Worm (Caenorhabditis elegans) whole organism, L2 larva: ENCODE data around the gene nhr-206.

ENCODE experiments used
- C34F6.9 ChIP-seq: fragments of 150-350 bp; optimal IDR thresholded peaks from 2 replicates; lab custom pipeline; 2014; ENCODE audit warnings: missing biosample characterization, missing genetic modification characterization
- R02D3.7 ChIP-seq: fragments of 150-350 bp; optimal IDR thresholded peaks from 2 replicates; lab custom pipeline; 2014; ENCODE audit warnings: missing biosample characterization, missing genetic modification characterization
- Y55F3AM.14 ChIP-seq: fragments of 200-800 bp; sonication (Bioruptor generic); optimal IDR thresholded peaks from 2 replicates; lab custom pipeline; 2018; ENCODE audit warnings: mild to moderate bottlenecking, missing genetic modification characterization, missing compliant biosample characterization
- aly-2 ChIP-seq: fragments of 150-350 bp; optimal IDR thresholded peaks from 2 replicates; lab custom pipeline; 2014; ENCODE audit warnings: missing biosample characterization, missing genetic modification characterization
- ama-1 ChIP-seq: fragments of 150-350 bp; optimal IDR thresholded peaks from 2 replicates; lab custom pipeline; 2018; ENCODE audit warnings: inconsistent platforms
- blmp-1 ChIP-seq: sonication (generic microtip); optimal IDR thresholded peaks from 2 replicates; lab custom pipeline; 2017; ENCODE audit warnings: missing genetic modification characterization, mild to moderate bottlenecking, missing compliant biosample characterization, antibody characterized with exemption, moderate library complexity; ENCODE audit not compliant: insufficient read depth
- ceh-16 ChIP-seq: fragments of 150-350 bp; optimal IDR thresholded peaks from 2 replicates; lab custom pipeline; 2014; ENCODE audit warnings: missing biosample characterization, missing genetic modification characterization
- ceh-82 ChIP-seq: fragments of 150-350 bp; optimal IDR thresholded peaks from 2 replicates; lab custom pipeline; 2014; ENCODE audit warnings: missing biosample characterization, missing genetic modification characterization
- crh-2 ChIP-seq: sonication (generic microtip); optimal IDR thresholded peaks from 2 replicates; lab custom pipeline; 2017; ENCODE audit warnings: missing biosample characterization, missing genetic modification characterization
- dmd-4 ChIP-seq: sonication (generic microtip); optimal IDR thresholded peaks from 2 replicates; lab custom pipeline; 2017; ENCODE audit warnings: missing biosample characterization, missing genetic modification characterization
- egl-27 ChIP-seq: sonication (generic microtip); optimal IDR thresholded peaks from 3 replicates; lab custom pipeline; 2017; ENCODE audit warnings: missing biosample characterization, missing genetic modification reagents, missing genetic modification characterization
- elt-1 ChIP-seq: fragments of 150-350 bp; optimal IDR thresholded peaks from 2 replicates; lab custom pipeline; 2014; ENCODE audit warnings: missing biosample characterization, missing genetic modification characterization
- elt-3 ChIP-seq: sonication (generic microtip); optimal IDR thresholded peaks from 2 replicates; lab custom pipeline; 2017; ENCODE audit warnings: missing biosample characterization, missing genetic modification characterization
- fos-1 ChIP-seq: fragments of 150-350 bp; optimal IDR thresholded peaks from 2 replicates; lab custom pipeline; 2014; ENCODE audit warnings: missing biosample characterization, missing genetic modification characterization
- lin-11 ChIP-seq: fragments of 150-350 bp; sonication (generic microtip); optimal IDR thresholded peaks from 2 replicates; lab custom pipeline; 2014; ENCODE audit warnings: missing biosample characterization, missing genetic modification characterization, inconsistent platforms, mixed read lengths
- lin-39 ChIP-seq: fragments of 150-350 bp; optimal IDR thresholded peaks from 2 replicates; lab custom pipeline; 2014; ENCODE audit warnings: missing biosample characterization, missing genetic modification reagents, missing genetic modification characterization
- mab-5 ChIP-seq: fragments of 150-350 bp; optimal IDR thresholded peaks from 2 replicates; lab custom pipeline; 2014; ENCODE audit warnings: missing biosample characterization, missing genetic modification characterization
- mbf-1 ChIP-seq: sonication (generic microtip); optimal IDR thresholded peaks from 2 replicates; lab custom pipeline; 2017; ENCODE audit warnings: missing biosample characterization, missing genetic modification characterization
- mdl-1 ChIP-seq, 2 experiments: fragments of 150-350 bp in 1 of 2; sonication (generic microtip) in 1 of 2; optimal IDR thresholded peaks; 2 replicates each; lab custom pipeline; 2017; ENCODE audit warnings: missing biosample characterization in 2 of 2, missing genetic modification characterization in 2 of 2
- nhr-10 ChIP-seq: sonication (generic microtip); optimal IDR thresholded peaks from 2 replicates; lab custom pipeline; 2017; ENCODE audit warnings: missing biosample characterization, missing genetic modification characterization
- nhr-11 ChIP-seq: fragments of 150-350 bp; optimal IDR thresholded peaks from 2 replicates; lab custom pipeline; 2014; ENCODE audit warnings: missing biosample characterization, missing genetic modification characterization
- nhr-129 ChIP-seq: fragments of 150-350 bp; optimal IDR thresholded peaks from 2 replicates; lab custom pipeline; 2014; ENCODE audit warnings: missing biosample characterization, missing genetic modification characterization
- nhr-21 ChIP-seq: fragments of 150-350 bp; optimal IDR thresholded peaks from 2 replicates; lab custom pipeline; 2014; ENCODE audit warnings: missing biosample characterization, missing genetic modification characterization
- nhr-23 ChIP-seq: fragments of 150-350 bp; optimal IDR thresholded peaks from 2 replicates; lab custom pipeline; 2014; ENCODE audit warnings: missing biosample characterization, missing genetic modification reagents, missing genetic modification characterization
- nhr-25 ChIP-seq: fragments of 150-350 bp; sonication (generic microtip); optimal IDR thresholded peaks from 3 replicates; lab custom pipeline; 2014; ENCODE audit warnings: missing biosample characterization, missing genetic modification characterization
- nhr-6 ChIP-seq: fragments of 150-350 bp; optimal IDR thresholded peaks from 2 replicates; lab custom pipeline; 2014; ENCODE audit warnings: missing biosample characterization, missing genetic modification characterization
- nhr-77 ChIP-seq: fragments of 150-350 bp; optimal IDR thresholded peaks from 2 replicates; lab custom pipeline; 2014; ENCODE audit warnings: missing biosample characterization, missing genetic modification characterization
- peb-1 ChIP-seq: fragments of 150-350 bp; optimal IDR thresholded peaks from 2 replicates; lab custom pipeline; 2014; ENCODE audit warnings: missing biosample characterization, missing genetic modification characterization
- sem-4 ChIP-seq: fragments of 150-350 bp; optimal IDR thresholded peaks from 2 replicates; lab custom pipeline; 2014; ENCODE audit warnings: missing biosample characterization, missing genetic modification reagents, missing genetic modification characterization
- skn-1 ChIP-seq: sonication (generic microtip); optimal IDR thresholded peaks from 2 replicates; lab custom pipeline; 2017; ENCODE audit warnings: missing biosample characterization, missing genetic modification characterization
- sma-3 ChIP-seq: sonication (generic microtip); optimal IDR thresholded peaks from 2 replicates; lab custom pipeline; 2016; ENCODE audit warnings: missing genetic modification reagents, missing genetic modification characterization, missing compliant biosample characterization
- sma-9 ChIP-seq, 2 experiments: fragments of 150-350 bp in 1 of 2; sonication (generic microtip) in 1 of 2; optimal IDR thresholded peaks; 2 replicates each; lab custom pipeline; 2014 to 2016; ENCODE audit warnings: missing genetic modification characterization in 2 of 2, mild to moderate bottlenecking in 1 of 2, missing biosample characterization in 1 of 2, missing compliant biosample characterization in 1 of 2, missing genetic modification reagents in 1 of 2, moderate library complexity in 1 of 2
- snpc-4 ChIP-seq: fragments of 150-350 bp; optimal IDR thresholded peaks from 2 replicates; lab custom pipeline; 2014; ENCODE audit warnings: missing biosample characterization, missing genetic modification characterization
- unc-55 ChIP-seq: fragments of 150-350 bp; sonication (generic microtip); optimal IDR thresholded peaks from 3 replicates; lab custom pipeline; 2014; ENCODE audit warnings: missing biosample characterization, missing genetic modification reagents, missing genetic modification characterization
- unc-62 ChIP-seq: fragments of 150-350 bp; optimal IDR thresholded peaks from 2 replicates; lab custom pipeline; 2014; ENCODE audit warnings: missing biosample characterization, missing genetic modification reagents, missing genetic modification characterization
- zag-1 ChIP-seq: fragments of 150-350 bp; optimal IDR thresholded peaks from 2 replicates; lab custom pipeline; 2014; ENCODE audit warnings: missing biosample characterization, missing genetic modification characterization
- ztf-1 ChIP-seq: fragments of 200-800 bp; sonication (Bioruptor generic); conservative IDR thresholded peaks from 2 replicates; pipeline ENCODE4 v1.3.6; 2022; ENCODE audit warnings: missing genetic modification characterization, missing compliant biosample characterization
- ztf-11 ChIP-seq: sonication (generic microtip); optimal IDR thresholded peaks from 2 replicates; lab custom pipeline; 2017; ENCODE audit warnings: missing biosample characterization, missing genetic modification characterization
- ztf-4 ChIP-seq: fragments of 150-350 bp; optimal IDR thresholded peaks from 2 replicates; lab custom pipeline; 2014; ENCODE audit warnings: missing biosample characterization, missing genetic modification characterization

The nhr-206 gene

DNA sequence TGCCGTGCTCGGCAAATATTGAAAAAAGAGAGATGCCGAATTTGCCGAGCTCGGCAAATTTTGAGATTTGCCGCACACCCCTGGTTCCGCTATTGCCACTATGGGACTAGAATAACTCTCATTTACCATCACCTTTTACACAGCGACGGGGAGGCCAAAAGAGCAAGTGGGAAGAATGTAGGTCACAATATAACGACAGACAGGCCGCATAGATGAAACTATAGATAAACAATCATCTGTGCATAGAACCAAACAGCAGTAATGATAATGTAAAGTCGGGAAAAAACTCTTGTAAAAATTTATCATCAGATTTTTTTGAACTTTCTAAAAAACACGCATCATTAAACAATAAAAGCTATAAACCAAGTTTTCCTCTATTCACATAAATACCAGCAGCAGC lies 23.4 kb upstream of the nhr-206 start, which contains the start of gene kmo-2:
Gene kmo-2 (minus strand): TSS at position 101 of the 400 bp plus-strand sequence.
- TF ChIP-seq zag-1 (tag; lab: Kevin White, UChicago), result no peak
- no peak for TF ChIP-seq Y55F3AM.14
- TF ChIP-seq ama-1 (lab: Kevin White, UChicago), result no peak
- TF ChIP-seq ceh-16 (tag; lab: Kevin White, UChicago), result no peak
- TF ChIP-seq nhr-21 (tag; lab: Kevin White, UChicago), result no peak
- TF ChIP-seq sma-9 (GFP tag; optimal IDR thresholded peaks at IDR 0.05; lab: Kevin White, UChicago), result no peak
- no peak for TF ChIP-seq sma-9 (tag; optimal IDR thresholded peaks at IDR 0.05; lab: Kevin White, UChicago)
- no peak for TF ChIP-seq sem-4 (tag; lab: Kevin White, UChicago)

DNA sequence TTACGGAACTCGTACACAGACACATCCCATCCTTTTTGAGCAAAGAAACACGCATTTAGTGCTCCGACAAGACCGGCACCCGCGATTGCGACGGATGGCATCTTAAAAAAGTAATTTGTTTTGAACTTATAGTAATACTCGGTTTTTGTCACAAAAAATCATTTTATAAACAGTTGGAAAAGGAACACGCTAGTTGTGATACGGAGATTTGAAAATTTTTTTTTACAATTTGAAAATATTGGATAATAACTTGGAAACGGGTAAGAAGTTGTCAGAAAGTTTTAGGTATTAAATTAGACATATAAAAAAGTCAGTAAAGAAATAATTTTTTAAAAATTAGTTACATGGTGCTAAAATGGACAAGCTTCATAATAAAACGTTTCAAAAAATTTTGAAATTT lies 21.4 kb upstream of the nhr-206 start, which contains the start of gene kmo-1:
Gene kmo-1 (minus strand): TSS at position 101 of the 400 bp plus-strand sequence.
- TF ChIP-seq dmd-4 (tag; lab: Kevin White, UChicago), result no peak
- no peak for TF ChIP-seq nhr-77 (tag; lab: Kevin White, UChicago)
- no peak for TF ChIP-seq lin-11 (tag; lab: Kevin White, UChicago)
- no peak for TF ChIP-seq unc-62
- TF ChIP-seq nhr-25 (tag; lab: Kevin White, UChicago), result no peak
- TF ChIP-seq mbf-1, result no peak
- TF ChIP-seq lin-39 (tag; lab: Kevin White, UChicago), result no peak
- no peak for TF ChIP-seq C34F6.9 (tag; lab: Kevin White, UChicago)
- TF ChIP-seq nhr-10 (tag; lab: Kevin White, UChicago), result no peak
- no peak for TF ChIP-seq snpc-4 (tag; lab: Kevin White, UChicago)
- TF ChIP-seq R02D3.7 (tag; lab: Kevin White, UChicago), result no peak
- TF ChIP-seq elt-1, result no peak
- TF ChIP-seq peb-1 (tag; lab: Kevin White, UChicago), result no peak
- no peak for TF ChIP-seq skn-1 (tag; lab: Kevin White, UChicago)
- TF ChIP-seq nhr-21 (tag; lab: Kevin White, UChicago), result no peak
- no peak for TF ChIP-seq ceh-82 (tag; lab: Kevin White, UChicago)
- no peak for TF ChIP-seq nhr-6 (tag; lab: Kevin White, UChicago)
- no peak for TF ChIP-seq ama-1 (lab: Kevin White, UChicago)
- no peak for TF ChIP-seq unc-55
- no peak for TF ChIP-seq zag-1 (tag; lab: Kevin White, UChicago)

ce11 chrV:12071483-12071882 lies 20.3 kb upstream of the nhr-206 start:
- TF ChIP-seq nhr-77 (tag; lab: Kevin White, UChicago), result no peak
- peak; percentile 44 for TF ChIP-seq nhr-25 (tag; lab: Kevin White, UChicago)
- TF ChIP-seq nhr-11, result no peak
- no peak for TF ChIP-seq aly-2
- peak; percentile 60 for TF ChIP-seq sma-9 (GFP tag; optimal IDR thresholded peaks at IDR 0.05; lab: Kevin White, UChicago)
- TF ChIP-seq sma-9 (tag; optimal IDR thresholded peaks at IDR 0.05; lab: Kevin White, UChicago), result no peak
- peak; percentile 54 for TF ChIP-seq nhr-21 (tag; lab: Kevin White, UChicago)
- TF ChIP-seq crh-2 (tag; lab: Kevin White, UChicago), result peak; percentile 43
- TF ChIP-seq ztf-4 (tag; lab: Kevin White, UChicago), result no peak
- TF ChIP-seq peb-1 (tag; lab: Kevin White, UChicago), result no peak
- TF ChIP-seq nhr-129 (tag; lab: Kevin White, UChicago), result peak; percentile 34
- no peak for TF ChIP-seq nhr-23 (tag; lab: Kevin White, UChicago)
- no peak for TF ChIP-seq ztf-11 (tag; lab: Kevin White, UChicago)
- TF ChIP-seq egl-27 (tag; lab: Kevin White, UChicago), result no peak
- no peak for TF ChIP-seq snpc-4 (tag; lab: Kevin White, UChicago)
- peak; percentile 33 for TF ChIP-seq fos-1
- TF ChIP-seq mab-5 (tag; lab: Kevin White, UChicago), result no peak
- TF ChIP-seq sem-4 (tag; lab: Kevin White, UChicago), result no peak
- TF ChIP-seq lin-39 (tag; lab: Kevin White, UChicago), result no peak
- TF ChIP-seq sma-3, result peak; percentile 29
- TF ChIP-seq R02D3.7 (tag; lab: Kevin White, UChicago), result no peak
- TF ChIP-seq ztf-1 (GFP tag; lab: Robert Waterston, UW), result no peak
- no peak for TF ChIP-seq lin-11 (tag; lab: Kevin White, UChicago)
- TF ChIP-seq mdl-1 (tag; optimal IDR thresholded peaks at IDR 0.05; lab: Kevin White, UChicago), result peak; percentile 27 to 34
- no peak for TF ChIP-seq elt-3
- no peak for TF ChIP-seq ama-1 (lab: Kevin White, UChicago)
- TF ChIP-seq unc-55, result no peak
- TF ChIP-seq blmp-1 (tag; lab: Kevin White, UChicago), result peak; percentile 43
- TF ChIP-seq, all 48 proteins: peak for 9
